Worm (Caenorhabditis elegans) whole organism, L2 larva: ENCODE measurements around the gene F52C6.3.
A peak's percentile ranks its signal among the peaks of the same experiment; 100 is the strongest.
"Not testable (repeated sequence)": the region's sequence is repeated elsewhere in the genome, so short reads cannot be mapped to it uniquely, and the experiment has no call there.

Experiments
- C34F6.9 ChIP-seq: fragments of 150-350 bp; optimal IDR thresholded peaks from 2 replicates; lab custom pipeline; 2014; ENCODE audit warnings: missing biosample characterization, missing genetic modification characterization
- R02D3.7 ChIP-seq: fragments of 150-350 bp; optimal IDR thresholded peaks from 2 replicates; lab custom pipeline; 2014; ENCODE audit warnings: missing biosample characterization, missing genetic modification characterization
- ceh-82 ChIP-seq: fragments of 150-350 bp; optimal IDR thresholded peaks from 2 replicates; lab custom pipeline; 2014; ENCODE audit warnings: missing biosample characterization, missing genetic modification characterization
- crh-2 ChIP-seq: sonication (generic microtip); optimal IDR thresholded peaks from 2 replicates; lab custom pipeline; 2017; ENCODE audit warnings: missing biosample characterization, missing genetic modification characterization
- dmd-4 ChIP-seq: sonication (generic microtip); optimal IDR thresholded peaks from 2 replicates; lab custom pipeline; 2017; ENCODE audit warnings: missing biosample characterization, missing genetic modification characterization
- egl-27 ChIP-seq: sonication (generic microtip); optimal IDR thresholded peaks from 3 replicates; lab custom pipeline; 2017; ENCODE audit warnings: missing biosample characterization, missing genetic modification reagents, missing genetic modification characterization
- elt-1 ChIP-seq: fragments of 150-350 bp; optimal IDR thresholded peaks from 2 replicates; lab custom pipeline; 2014; ENCODE audit warnings: missing biosample characterization, missing genetic modification characterization
- fos-1 ChIP-seq: fragments of 150-350 bp; optimal IDR thresholded peaks from 2 replicates; lab custom pipeline; 2014; ENCODE audit warnings: missing biosample characterization, missing genetic modification characterization
- lin-39 ChIP-seq: fragments of 150-350 bp; optimal IDR thresholded peaks from 2 replicates; lab custom pipeline; 2014; ENCODE audit warnings: missing biosample characterization, missing genetic modification reagents, missing genetic modification characterization
- mab-5 ChIP-seq: fragments of 150-350 bp; optimal IDR thresholded peaks from 2 replicates; lab custom pipeline; 2014; ENCODE audit warnings: missing biosample characterization, missing genetic modification characterization
- nhr-11 ChIP-seq: fragments of 150-350 bp; optimal IDR thresholded peaks from 2 replicates; lab custom pipeline; 2014; ENCODE audit warnings: missing biosample characterization, missing genetic modification characterization
- nhr-12 ChIP-seq: fragments of 150-350 bp; optimal IDR thresholded peaks from 2 replicates; lab custom pipeline; 2014; ENCODE audit warnings: missing biosample characterization, missing genetic modification characterization
- nhr-21 ChIP-seq: fragments of 150-350 bp; optimal IDR thresholded peaks from 2 replicates; lab custom pipeline; 2014; ENCODE audit warnings: missing biosample characterization, missing genetic modification characterization
- nhr-237 ChIP-seq: fragments of 150-350 bp; optimal IDR thresholded peaks from 2 replicates; lab custom pipeline; 2014; ENCODE audit warnings: missing biosample characterization, missing genetic modification characterization
- sma-3 ChIP-seq: sonication (generic microtip); optimal IDR thresholded peaks from 2 replicates; lab custom pipeline; 2016; ENCODE audit warnings: missing genetic modification reagents, missing genetic modification characterization, missing compliant biosample characterization
- sma-9 ChIP-seq, 2 experiments: fragments of 150-350 bp in 1 of 2; sonication (generic microtip) in 1 of 2; optimal IDR thresholded peaks; 2 replicates each; lab custom pipeline; 2014 to 2016; ENCODE audit warnings: missing genetic modification characterization in 2 of 2, mild to moderate bottlenecking in 1 of 2, missing biosample characterization in 1 of 2, missing compliant biosample characterization in 1 of 2, missing genetic modification reagents in 1 of 2, moderate library complexity in 1 of 2
- zag-1 ChIP-seq: fragments of 150-350 bp; optimal IDR thresholded peaks from 2 replicates; lab custom pipeline; 2014; ENCODE audit warnings: missing biosample characterization, missing genetic modification characterization
- ztf-4 ChIP-seq: fragments of 150-350 bp; optimal IDR thresholded peaks from 2 replicates; lab custom pipeline; 2014; ENCODE audit warnings: missing biosample characterization, missing genetic modification characterization

The F52C6.3 gene

DNA sequence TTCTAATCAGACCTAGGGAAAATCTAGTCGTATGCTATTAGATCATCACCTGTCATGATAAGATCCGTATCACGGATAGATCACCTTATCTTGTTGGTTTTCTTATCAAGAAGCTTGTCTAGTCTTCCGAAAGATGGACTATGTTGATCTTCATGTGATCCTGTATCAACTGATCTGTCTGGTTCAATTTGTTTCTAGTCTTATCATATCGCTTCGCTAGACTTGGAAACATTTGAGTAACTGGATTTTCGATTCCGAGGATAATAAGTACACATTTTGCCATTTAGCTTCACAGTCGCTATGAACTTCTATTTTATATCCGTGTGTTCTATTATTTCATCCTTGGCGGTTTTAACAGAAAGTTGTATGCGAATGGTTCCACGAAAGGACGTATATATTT is 23.8 kb downstream of the F52C6.3 start, which contains the start of gene ZK250.2:
TSS of gene ZK250.2 (plus strand) at position 301 of the 400 bp plus-strand sequence.
- TF ChIP-seq nhr-11, ztf-4, elt-1 (tag; lab: Kevin White, UChicago): not testable (repeated sequence)

DNA sequence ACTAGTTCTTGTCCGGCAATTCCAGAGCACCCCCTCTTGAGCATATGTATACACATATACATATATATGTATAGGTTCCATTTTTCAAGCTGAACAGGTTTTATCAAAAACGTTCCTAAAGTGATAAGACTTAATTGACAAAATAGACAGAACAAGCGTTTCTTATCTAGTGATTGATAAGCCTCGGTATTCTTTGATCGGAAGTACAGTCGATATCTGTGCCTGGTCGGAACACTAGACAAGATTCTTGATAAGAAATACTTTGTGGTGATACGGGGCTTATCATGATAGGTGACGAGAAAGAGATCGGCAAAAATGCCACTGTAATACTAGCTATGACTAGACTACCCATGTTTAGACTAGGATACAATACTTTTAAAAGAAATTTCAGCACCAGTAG is 24.6 kb downstream of the F52C6.3 start:
- no peak for TF ChIP-seq lin-39 (tag; lab: Kevin White, UChicago)
- no peak for TF ChIP-seq dmd-4 (tag; lab: Kevin White, UChicago)
- TF ChIP-seq sma-9 (GFP tag; optimal IDR thresholded peaks at IDR 0.05; lab: Kevin White, UChicago) = peak; percentile 72
- no peak for TF ChIP-seq sma-9 (tag; optimal IDR thresholded peaks at IDR 0.05; lab: Kevin White, UChicago)
- TF ChIP-seq zag-1 = no peak
- peak; percentile 9 for TF ChIP-seq egl-27 (tag; lab: Kevin White, UChicago)
- TF ChIP-seq C34F6.9 = no peak
- peak; percentile 12 for TF ChIP-seq crh-2
- TF ChIP-seq fos-1 (tag; lab: Kevin White, UChicago) = peak; percentile 86
- no peak for TF ChIP-seq nhr-237
- no peak for TF ChIP-seq nhr-12
- TF ChIP-seq sma-3 (GFP tag; lab: Kevin White, UChicago) = peak; percentile 10
- no peak for TF ChIP-seq ceh-82 (tag; lab: Kevin White, UChicago)

DNA sequence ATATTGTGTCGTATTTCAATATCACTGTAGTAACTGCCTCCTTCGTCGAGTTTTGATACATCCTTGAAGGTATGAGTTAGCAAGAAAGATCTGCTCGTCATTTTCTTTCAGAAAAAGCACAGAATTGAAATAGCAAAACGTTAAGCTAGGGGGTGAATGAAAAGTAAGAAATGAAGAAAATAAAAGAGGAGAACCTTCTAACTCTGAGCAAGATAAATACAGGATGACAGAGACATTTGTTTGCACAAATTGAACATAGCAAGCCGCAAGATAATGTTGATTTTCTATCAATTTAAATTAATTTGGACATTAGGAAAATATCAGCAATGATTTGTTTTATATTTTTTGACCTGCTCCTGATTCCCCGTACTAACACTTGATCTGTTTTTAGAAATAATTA is 31.0 kb downstream of the F52C6.3 start, which contains the start of gene math-49:
TSS of gene math-49 (minus strand) at position 101 of the 400 bp plus-strand sequence.
- not testable (repeated sequence) for TF ChIP-seq mab-5, R02D3.7, nhr-21 (tag; lab: Kevin White, UChicago)
